Worm (Caenorhabditis elegans): Measurements from ENCODE around the gene cpb-1.

ce11 chrIII:9334174-9334573 lies 12.1 kb downstream of the cpb-1 start, which contains the start of gene elo-4:
- TF ChIP-seq ceh-34 (tag; optimal IDR thresholded peaks at IDR 0.05) (no peak), nfya-1 (tag; optimal IDR thresholded peaks at IDR 0.05) (no peak), rnt-1 (tag; optimal IDR thresholded peaks at IDR 0.05) (no peak)
